Worm (Caenorhabditis elegans) whole organism, young adult: ENCODE measurements around the gene eor-2.

ENCODE experiments used
- ama-1 ChIP-seq, 3 experiments: fragments of 150-350 bp in 1 of 3; sonication (generic microtip) in 2 of 3; optimal IDR thresholded peaks; 2 replicates each; lab custom pipeline; 2014 to 2018; ENCODE audit warnings: missing biosample characterization in 2 of 3, missing genetic modification characterization in 2 of 3, missing genetic modification reagents in 2 of 3
- hlh-26 ChIP-seq: fragments of 200-800 bp; sonication (Bioruptor generic); conservative IDR thresholded peaks from 2 replicates; pipeline ENCODE4 v1.3.6; 2022; ENCODE audit warnings: missing genetic modification reagents, missing genetic modification characterization, missing compliant biosample characterization
- lin-26 ChIP-seq: fragments of 200-800 bp; sonication (Bioruptor generic); IDR thresholded peaks from 2 replicates; pipeline ENCODE4 v1.3.6; 2022; ENCODE audit warnings: missing genetic modification reagents, missing genetic modification characterization, missing compliant biosample characterization
- nhr-90 ChIP-seq: sonication (generic microtip); optimal IDR thresholded peaks from 2 replicates; lab custom pipeline; 2016; ENCODE audit warnings: missing genotype, mild to moderate bottlenecking, missing genetic modification characterization, missing compliant biosample characterization
- snpc-4 ChIP-seq, 5 experiments: fragments of 150-350 bp in 1 of 5; sonication (generic microtip) in 4 of 5; optimal IDR thresholded peaks; 2 replicates each; lab custom pipeline; 2014 to 2018; ENCODE audit warnings: missing genetic modification characterization in 5 of 5, missing biosample characterization in 3 of 5, antibody characterized with exemption in 2 of 5, mild to moderate bottlenecking in 2 of 5, missing compliant biosample characterization in 2 of 5, missing genotype in 2 of 5, moderate library complexity in 2 of 5, missing genetic modification reagents in 1 of 5
- unc-62 ChIP-seq: fragments of 150-350 bp; optimal IDR thresholded peaks from 2 replicates; lab custom pipeline; 2014; ENCODE audit warnings: missing biosample characterization, missing genetic modification reagents, missing genetic modification characterization

ce11 chrX:14563818-14564217 is 39.0 kb upstream of the eor-2 start:
- TF ChIP-seq nhr-90 (no peak), unc-62 (GFP tag; lab: Kevin White, UChicago) (no peak), hlh-26 (no peak), snpc-4 (GFP tag; optimal IDR thresholded peaks at IDR 0.05; lab: Kevin White, UChicago) (no peak), snpc-4 (tag; optimal IDR thresholded peaks at IDR 0.05; lab: Kevin White, UChicago) (no peak), ama-1 (optimal IDR thresholded peaks at IDR 0.05; lab: Kevin White, UChicago) (no peak), ama-1 (GFP tag; optimal IDR thresholded peaks at IDR 0.05; lab: Kevin White, UChicago) (no peak), lin-26 (GFP tag; lab: Robert Waterston, UW) (no peak)
